Fruit fly (Drosophila melanogaster): ENCODE data around the gene CG9922.

The CG9922 gene

DNA sequence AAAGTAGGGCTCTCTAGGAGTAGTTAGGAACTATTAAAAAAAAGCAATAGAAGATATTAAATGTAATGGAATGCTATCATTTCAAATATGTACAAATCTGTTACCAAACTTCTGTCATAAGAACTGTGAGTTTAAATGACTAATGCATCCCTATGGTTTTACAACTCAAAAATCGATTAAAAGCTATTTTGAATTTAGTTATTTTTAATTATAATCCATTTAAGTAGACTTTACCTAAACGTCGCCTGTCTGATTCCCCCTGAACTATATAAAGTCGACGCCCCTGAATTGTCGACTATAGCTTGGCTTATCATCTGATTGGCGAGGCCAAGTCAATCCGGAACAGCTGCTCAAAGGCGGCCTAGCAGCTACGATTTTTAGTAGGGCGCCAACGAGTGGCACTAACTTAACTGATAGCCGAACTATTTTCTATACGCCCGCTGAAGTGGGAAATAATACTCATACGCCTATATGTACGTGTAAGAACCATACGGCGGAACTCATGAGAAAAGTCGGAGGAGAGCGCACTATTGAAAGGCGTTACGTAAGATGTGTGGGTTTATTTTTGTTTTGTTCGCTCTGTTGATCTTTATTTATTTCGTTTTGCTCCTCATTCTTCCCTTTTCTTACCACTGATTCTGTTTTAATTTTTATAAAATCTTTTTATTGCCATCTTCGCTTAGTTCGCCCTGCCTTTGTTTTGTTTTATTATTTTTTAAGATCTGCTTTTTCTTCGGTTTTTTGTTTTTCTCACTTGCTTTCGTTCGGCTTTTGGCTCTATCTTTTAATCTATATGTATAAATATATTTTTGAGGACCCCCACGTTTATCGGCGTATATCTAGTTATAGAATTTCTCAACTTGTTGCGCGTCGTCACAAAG lies 26.0 kb upstream of the CG9922 start (continued):
- TF ChIP-seq CG9215 (GFP tag; IDR thresholded peaks at IDR 0.05) (no peak), chm (GFP tag; IDR thresholded peaks at IDR 0.05) (no peak), row (GFP tag; IDR thresholded peaks at IDR 0.05) (peak; percentile 36), CG4707 (GFP tag; optimal IDR thresholded peaks at IDR 0.05) (no peak), B-H2 (GFP tag; optimal IDR thresholded peaks at IDR 0.05) (no peak), CG34422 (GFP tag; IDR thresholded peaks at IDR 0.05) (0 out of 3 replicates have a peak, but pooled peaks have one; percentile 32), Trl (optimal IDR thresholded peaks at IDR 0.05) (peak; percentile 5 to 17), Trl (GFP tag; optimal IDR thresholded peaks at IDR 0.05) (no peak), Taf1 (GFP tag; IDR thresholded peaks at IDR 0.05) (no peak), CG2120 (GFP tag; optimal IDR thresholded peaks at IDR 0.05) (peak; percentile 67), HHEX (GFP tag; optimal IDR thresholded peaks at IDR 0.05) (peak; percentile 36), tgo (GFP tag; IDR thresholded peaks at IDR 0.05) (no peak; the same call in 2 of the 3 replicates), Sox100B (GFP tag; optimal IDR thresholded peaks at IDR 0.05) (peak; percentile 54), CG17385 (GFP tag; optimal IDR thresholded peaks at IDR 0.05) (peak; percentile 9), kah (GFP tag; optimal IDR thresholded peaks at IDR 0.05) (peak; percentile 41), CG12942 (GFP tag; optimal IDR thresholded peaks at IDR 0.05) (no peak), hkb (optimal IDR thresholded peaks at IDR 0.05) (no peak), hkb (GFP tag; IDR thresholded peaks at IDR 0.05) (no peak), CG17568 (GFP tag; optimal IDR thresholded peaks at IDR 0.05) (no peak), CG4360 (GFP tag; IDR thresholded peaks at IDR 0.05) (no peak), sug (tag; optimal IDR thresholded peaks at IDR 0.05) (peak; percentile 74), dm (GFP tag; optimal IDR thresholded peaks at IDR 0.05) (no peak), stwl (tag; optimal IDR thresholded peaks at IDR 0.05) (no peak), CG8765 (GFP tag; IDR thresholded peaks at IDR 0.05) (no peak), CG10147 (GFP tag; optimal IDR thresholded peaks at IDR 0.05) (peak; percentile 53), al (GFP tag; IDR thresholded peaks at IDR 0.05) (no peak), gsb (GFP tag; IDR thresholded peaks at IDR 0.05) (no peak), gsb-n (tag; optimal IDR thresholded peaks at IDR 0.05) (no peak), yki (optimal IDR thresholded peaks at IDR 0.05) (no peak), Sox102F (GFP tag; optimal IDR thresholded peaks at IDR 0.05) (peak; percentile 42), Six4 (GFP tag; optimal IDR thresholded peaks at IDR 0.05) (no peak), lov (optimal IDR thresholded peaks at IDR 0.05) (no peak), lov (GFP tag; IDR thresholded peaks at IDR 0.05) (no peak), slp2 (GFP tag; optimal IDR thresholded peaks at IDR 0.05) (no peak), CG12744 (GFP tag; optimal IDR thresholded peaks at IDR 0.05) (no peak), Xbp1 (GFP tag; optimal IDR thresholded peaks at IDR 0.05) (peak; percentile 33), Atf-2 (GFP tag; optimal IDR thresholded peaks at IDR 0.05) (no peak), CG3847 (GFP tag; IDR thresholded peaks at IDR 0.05) (no peak; the same call in 1 of the 2 replicates), ind (GFP tag; optimal IDR thresholded peaks at IDR 0.05) (peak; percentile 11), lab (GFP tag; optimal IDR thresholded peaks at IDR 0.05) (peak; percentile 57), sisA (GFP tag; IDR thresholded peaks at IDR 0.05) (peak; percentile 36; the same call in 1 of the 2 replicates), Nf-YC (tag; optimal IDR thresholded peaks at IDR 0.05) (no peak), sima (GFP tag; optimal IDR thresholded peaks at IDR 0.05) (no peak), pho (GFP tag; optimal IDR thresholded peaks at IDR 0.05) (peak; percentile 29), E2f1 (GFP tag; IDR thresholded peaks at IDR 0.05) (0 out of 2 replicates have a peak, but pooled peaks have one; percentile 10), Nf-YB (GFP tag; optimal IDR thresholded peaks at IDR 0.05) (no peak), twi (tag; optimal IDR thresholded peaks at IDR 0.05) (no peak), Drgx (GFP tag; IDR thresholded peaks at IDR 0.05) (no peak), salm (tag; optimal IDR thresholded peaks at IDR 0.05) (no peak), bab2 (GFP tag; optimal IDR thresholded peaks at IDR 0.05) (no peak), Hr3 (GFP tag; optimal IDR thresholded peaks at IDR 0.05) (no peak), p53 (GFP tag; optimal IDR thresholded peaks at IDR 0.05) (no peak)
